Worm (Caenorhabditis elegans): ENCODE data around the gene F49C12.9.

DNA sequence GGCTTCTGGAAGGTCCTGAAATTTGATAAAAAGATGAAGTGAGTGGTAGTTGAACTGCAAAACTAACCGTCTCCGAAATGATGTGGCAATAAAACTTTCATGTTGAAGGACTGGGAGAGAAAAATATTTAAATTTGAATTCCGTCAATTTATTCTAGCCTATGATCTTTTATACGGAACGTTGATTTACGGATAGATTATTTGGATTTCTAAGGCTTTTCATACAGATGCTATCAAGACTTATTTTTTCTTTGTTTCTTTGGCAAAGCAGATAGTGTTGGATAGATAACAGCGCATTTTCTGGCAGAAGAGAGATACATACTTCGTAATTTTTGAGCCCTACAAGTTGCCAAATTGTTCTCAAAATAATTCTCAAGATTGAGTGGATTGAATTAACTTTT is 12.0 kb downstream of the F49C12.9 start, which contains the start of gene F49C12.4:
- TF ChIP-seq lsy-27 (tag; optimal IDR thresholded peaks at IDR 0.05; ENCODE audit: borderline replicate concordance, insufficient read depth) (no peak), nfyb-1 (GFP tag; IDR thresholded peaks at IDR 0.05) (no peak), nhr-120 (GFP tag; IDR thresholded peaks at IDR 0.05) (no peak), pha-4 (tag; optimal IDR thresholded peaks at IDR 0.05) (no peak), hmg-20 (GFP tag; IDR thresholded peaks at IDR 0.05) (no peak), snpc-4 (GFP tag; optimal IDR thresholded peaks at IDR 0.05) (no peak), snpc-4 (tag; optimal IDR thresholded peaks at IDR 0.05) (no peak), unc-130 (GFP tag; optimal IDR thresholded peaks at IDR 0.05) (no peak)
